Fruit fly (Drosophila melanogaster) whole organism, embryonic: ENCODE data around the gene CRIF.

ENCODE experiments used
- CG10147 ChIP-seq: fragments of 200-800 bp; sonication (Bioruptor generic); optimal IDR thresholded peaks from 2 replicates; lab custom pipeline; 2019; ENCODE audit warnings: missing biosample characterization, mild to moderate bottlenecking, missing genetic modification characterization, moderate library complexity
- CG10321 ChIP-seq: fragments of 200-800 bp; sonication (Bioruptor generic); IDR thresholded peaks from 2 replicates; pipeline ENCODE4 v1.3.6; 2022; ENCODE audit warnings: missing biosample characterization, missing genetic modification characterization
- CG11560 ChIP-seq: fragments of 200-800 bp; sonication (Bioruptor generic); IDR thresholded peaks from 3 replicates; pipeline ENCODE4 v1.3.6; 2022; ENCODE audit warnings: missing biosample characterization, missing genetic modification characterization
- CG12219 ChIP-seq: fragments of 200-800 bp; sonication (Bioruptor generic); optimal IDR thresholded peaks from 3 replicates; lab custom pipeline; 2018; ENCODE audit warnings: missing biosample characterization, mild to moderate bottlenecking, missing genetic modification characterization
- CG14710 ChIP-seq: fragments of 200-800 bp; sonication (Bioruptor generic); optimal IDR thresholded peaks from 3 replicates; lab custom pipeline; 2019; ENCODE audit warnings: missing biosample characterization, mild to moderate bottlenecking, missing genetic modification characterization, moderate library complexity
- CG15601 ChIP-seq: fragments of 200-800 bp; sonication (Bioruptor generic); optimal IDR thresholded peaks from 3 replicates; lab custom pipeline; 2019; ENCODE audit warnings: missing biosample characterization, mild to moderate bottlenecking, missing genetic modification characterization, moderate library complexity
- CG17385 ChIP-seq: fragments of 200-800 bp; sonication (Bioruptor generic); optimal IDR thresholded peaks from 3 replicates; lab custom pipeline; 2018; ENCODE audit warnings: missing biosample characterization, mild to moderate bottlenecking, missing genetic modification characterization
- CG17568 ChIP-seq: fragments of 200-800 bp; sonication (Bioruptor generic); optimal IDR thresholded peaks from 2 replicates; lab custom pipeline; 2018; ENCODE audit warnings: missing biosample characterization, mild to moderate bottlenecking, missing genetic modification characterization, moderate library complexity
- CG17612 ChIP-seq: fragments of 200-800 bp; sonication (Bioruptor generic); IDR thresholded peaks from 2 replicates; pipeline ENCODE4 v1.3.6; 2022; ENCODE audit warnings: missing biosample characterization, missing genetic modification characterization
- CG18011 ChIP-seq: fragments of 200-800 bp; sonication (Bioruptor generic); optimal IDR thresholded peaks from 2 replicates; lab custom pipeline; 2017; ENCODE audit warnings: missing biosample characterization, missing genetic modification characterization, mild to moderate bottlenecking, moderate library complexity, missing genotype
- CG18764 ChIP-seq: fragments of 200-800 bp; sonication (Bioruptor generic); optimal IDR thresholded peaks from 3 replicates; lab custom pipeline; 2016; ENCODE audit warnings: missing biosample characterization, missing genetic modification characterization
- CG2712 ChIP-seq: fragments of 200-800 bp; optimal IDR thresholded peaks from 3 replicates; lab custom pipeline; 2019; ENCODE audit warnings: missing biosample characterization, mild to moderate bottlenecking, missing genetic modification characterization, moderate library complexity
- CG34224 ChIP-seq: fragments of 200-800 bp; sonication (Bioruptor generic); IDR thresholded peaks from 3 replicates; pipeline ENCODE4 v1.3.6; 2022; ENCODE audit warnings: missing biosample characterization, missing genetic modification characterization; ENCODE audit not compliant: partially characterized antibody
- CG6175 ChIP-seq: fragments of 200-800 bp; sonication (Bioruptor generic); IDR thresholded peaks from 3 replicates; pipeline ENCODE4 v1.3.6; 2022; ENCODE audit warnings: missing biosample characterization, missing genetic modification characterization
- CG6654 ChIP-seq: fragments of 200-800 bp; sonication (Bioruptor generic); optimal IDR thresholded peaks from 2 replicates; lab custom pipeline; 2017; ENCODE audit warnings: missing biosample characterization, mild to moderate bottlenecking, missing genetic modification characterization
- CG7556 ChIP-seq: fragments of 200-800 bp; sonication (Bioruptor generic); optimal IDR thresholded peaks from 2 replicates; lab custom pipeline; 2017; ENCODE audit warnings: missing biosample characterization, mild to moderate bottlenecking, missing genetic modification characterization
- CG8290 ChIP-seq, 3 experiments: fragments of 200-800 bp; sonication (Bioruptor generic); optimal IDR thresholded peaks; 2 replicates each; lab custom pipeline; 2016 to 2019; ENCODE audit warnings: missing biosample characterization in 3 of 3, missing genetic modification characterization in 3 of 3, mild to moderate bottlenecking in 2 of 3, moderate library complexity in 1 of 3
- CG9727 ChIP-seq: fragments of 200-800 bp; sonication (Bioruptor generic); optimal IDR thresholded peaks from 3 replicates; lab custom pipeline; 2017; ENCODE audit warnings: missing biosample characterization, mild to moderate bottlenecking, missing genetic modification characterization
- Dp ChIP-seq: fragments of 200-800 bp; sonication (Bioruptor generic); optimal IDR thresholded peaks from 2 replicates; lab custom pipeline; 2018; ENCODE audit warnings: missing biosample characterization, mild to moderate bottlenecking, missing genetic modification characterization, moderate library complexity
- Dref ChIP-seq: fragments of 200-800 bp; sonication (Bioruptor generic); IDR thresholded peaks from 2 replicates; pipeline ENCODE4 v1.3.6; 2022; ENCODE audit warnings: missing biosample characterization, missing genetic modification characterization
- Eip74EF ChIP-seq, 2 experiments: fragments of 200-800 bp in 1 of 2; fragments of >200 bp in 1 of 2; sonication (Bioruptor generic) in 1 of 2; optimal IDR thresholded peaks; 2 replicates each; lab custom pipeline; 2017 to 2019; ENCODE audit warnings: missing biosample characterization in 2 of 2, missing genetic modification characterization in 2 of 2, mild to moderate bottlenecking in 1 of 2, moderate library complexity in 1 of 2
- Fer3 ChIP-seq: fragments of 200-800 bp; sonication (Bioruptor generic); optimal IDR thresholded peaks from 2 replicates; lab custom pipeline; 2018; ENCODE audit warnings: missing biosample characterization, mild to moderate bottlenecking, missing genetic modification characterization, moderate library complexity
- NC2α ChIP-seq: fragments of 200-800 bp; sonication (Bioruptor generic); optimal IDR thresholded peaks from 2 replicates; lab custom pipeline; 2016; ENCODE audit warnings: missing biosample characterization, missing genetic modification characterization
- NC2β ChIP-seq: fragments of 200-800 bp; sonication (Bioruptor generic); optimal IDR thresholded peaks from 2 replicates; lab custom pipeline; 2016; ENCODE audit warnings: missing biosample characterization, missing genetic modification characterization
- Neu2 ChIP-seq: fragments of 200-800 bp; sonication (Bioruptor generic); optimal IDR thresholded peaks from 3 replicates; lab custom pipeline; 2016; ENCODE audit warnings: missing biosample characterization, missing genetic modification characterization, borderline replicate concordance
- Sry-δ ChIP-seq: fragments of 200-800 bp; sonication (Bioruptor generic); optimal IDR thresholded peaks from 2 replicates; lab custom pipeline; 2016; ENCODE audit warnings: missing biosample characterization, missing genetic modification characterization
- abd-A ChIP-seq: fragments of 200-800 bp; sonication (Bioruptor generic); optimal IDR thresholded peaks from 3 replicates; lab custom pipeline; 2019; ENCODE audit warnings: missing biosample characterization, mild to moderate bottlenecking, missing genetic modification characterization, moderate library complexity
- al ChIP-seq: fragments of 200-800 bp; sonication (Bioruptor generic); IDR thresholded peaks from 2 replicates; pipeline ENCODE4 v1.3.6; 2022; ENCODE audit warnings: missing biosample characterization, missing genetic modification characterization
- ash1 ChIP-seq: fragments of 200-800 bp; sonication (Bioruptor generic); optimal IDR thresholded peaks from 2 replicates; lab custom pipeline; 2018; ENCODE audit warnings: missing biosample characterization, mild to moderate bottlenecking, missing genetic modification characterization
- bcd ChIP-seq: fragments of 200-800 bp; sonication (Bioruptor generic); optimal IDR thresholded peaks from 2 replicates; lab custom pipeline; 2017; ENCODE audit warnings: missing biosample characterization, mild to moderate bottlenecking, missing genetic modification characterization
- bigmax ChIP-seq: fragments of 200-800 bp; sonication (Bioruptor generic); optimal IDR thresholded peaks from 2 replicates; lab custom pipeline; 2018; ENCODE audit warnings: missing biosample characterization, mild to moderate bottlenecking, missing genetic modification characterization
- cato ChIP-seq: fragments of 200-800 bp; sonication (Bioruptor generic); optimal IDR thresholded peaks from 2 replicates; lab custom pipeline; 2016; ENCODE audit warnings: missing biosample characterization, missing genetic modification characterization, borderline replicate concordance
- ci ChIP-seq: fragments of 200-800 bp; sonication (Bioruptor generic); IDR thresholded peaks from 3 replicates; pipeline ENCODE4 v1.3.6; 2022; ENCODE audit warnings: missing biosample characterization, missing genetic modification characterization
- dimm ChIP-seq: fragments of 200-800 bp; sonication (Bioruptor generic); IDR thresholded peaks from 2 replicates; pipeline ENCODE4 v1.3.6; 2022; ENCODE audit warnings: missing biosample characterization, missing genetic modification characterization
- esg ChIP-seq: fragments of 200-800 bp; sonication (Bioruptor generic); conservative IDR thresholded peaks from 2 replicates; pipeline ENCODE4 v1.3.6; 2022; ENCODE audit warnings: missing biosample characterization, missing genetic modification characterization
- fd3F ChIP-seq: fragments of 200-800 bp; sonication (Bioruptor generic); optimal IDR thresholded peaks from 2 replicates; lab custom pipeline; 2018; ENCODE audit warnings: missing biosample characterization, mild to moderate bottlenecking, missing genetic modification characterization, moderate library complexity
- kay ChIP-seq: fragments of 200-800 bp; sonication (Bioruptor generic); optimal IDR thresholded peaks from 2 replicates; lab custom pipeline; 2016; ENCODE audit warnings: missing biosample characterization, missing genetic modification characterization
- lov ChIP-seq, 2 experiments: fragments of 200-800 bp in 1 of 2; fragments of >200 bp in 1 of 2; sonication (Bioruptor generic) in 1 of 2; IDR thresholded peaks in 1 of 2; optimal IDR thresholded peaks in 1 of 2; 2 replicates in 1 of 2; 3 replicates in 1 of 2; pipeline versions ENCODE4 v1.3.6 to Lab custom; 2017 to 2022; ENCODE audit warnings: missing biosample characterization in 1 of 2, missing genetic modification characterization in 1 of 2
- pan ChIP-seq, 4 experiments: fragments of >200 bp in 3 of 4; fragments of 200-800 bp in 1 of 4; sonication (Bioruptor generic) in 1 of 4; optimal IDR thresholded peaks in 3 of 4; IDR thresholded peaks in 1 of 4; 2 replicates each; pipeline versions ENCODE4 v1.3.6 to Lab custom; 2017 to 2022; ENCODE audit warnings: missing biosample characterization in 2 of 4, missing genetic modification characterization in 2 of 4, mixed read lengths in 1 of 4
- run ChIP-seq: fragments of 200-800 bp; sonication (Bioruptor generic); optimal IDR thresholded peaks from 3 replicates; lab custom pipeline; 2018; ENCODE audit warnings: missing biosample characterization, mild to moderate bottlenecking, missing genetic modification characterization
- salm ChIP-seq: fragments of 200-800 bp; sonication (Bioruptor generic); optimal IDR thresholded peaks from 2 replicates; lab custom pipeline; 2018; ENCODE audit warnings: missing biosample characterization, mild to moderate bottlenecking, missing genetic modification characterization
- scrt ChIP-seq: fragments of 200-800 bp; sonication (Bioruptor generic); optimal IDR thresholded peaks from 2 replicates; lab custom pipeline; 2018; ENCODE audit warnings: missing biosample characterization, mild to moderate bottlenecking, missing genetic modification characterization, moderate library complexity
- sens ChIP-seq: fragments of 200-800 bp; sonication (Bioruptor generic); peaks from one replicate; lab custom pipeline; 2016; ENCODE audit warnings: missing biosample characterization, missing genetic modification characterization
- shn ChIP-seq: fragments of 200-800 bp; sonication (Bioruptor generic); optimal IDR thresholded peaks from 3 replicates; lab custom pipeline; 2016; ENCODE audit warnings: missing biosample characterization, missing genetic modification characterization
- sug ChIP-seq: fragments of 200-800 bp; optimal IDR thresholded peaks from 2 replicates; lab custom pipeline; 2019; ENCODE audit warnings: missing biosample characterization, mild to moderate bottlenecking, missing genetic modification characterization, moderate library complexity
- tap ChIP-seq: fragments of 200-800 bp; optimal IDR thresholded peaks from 3 replicates; lab custom pipeline; 2019; ENCODE audit warnings: missing biosample characterization, mild to moderate bottlenecking, missing genetic modification characterization, moderate library complexity
- tna ChIP-seq: fragments of 200-800 bp; sonication (Bioruptor generic); IDR thresholded peaks from 2 replicates; pipeline ENCODE4 v1.3.6; 2022; ENCODE audit warnings: missing biosample characterization, missing genetic modification characterization; ENCODE audit not compliant: partially characterized antibody
- ttk ChIP-seq: fragments of 200-800 bp; sonication (Bioruptor generic); IDR thresholded peaks from 2 replicates; pipeline ENCODE4 v2.1.2; 2022; ENCODE audit warnings: missing biosample characterization, missing genetic modification characterization
- vvl ChIP-seq: fragments of 200-800 bp; sonication (Bioruptor generic); IDR thresholded peaks from 2 replicates; pipeline ENCODE4 v1.3.6; 2022; ENCODE audit warnings: missing biosample characterization, missing genetic modification characterization

The CRIF gene

dm6 chr3L:21584683-21585082 is 16.0 kb upstream of the CRIF start (continued):
- no peak for TF ChIP-seq dimm (GFP tag; lab: Robert Waterston, UW)
- TF ChIP-seq run (tag; lab: Kevin White, UChicago) = no peak
- peak; percentile 78 for TF ChIP-seq ci
- TF ChIP-seq CG7556 (GFP tag; lab: Kevin White, UChicago) = no peak
- TF ChIP-seq scrt (GFP tag; lab: Kevin White, UChicago) = no peak
- TF ChIP-seq al (GFP tag; lab: Robert Waterston, UW) = no peak
- no peak for TF ChIP-seq CG15601 (tag; lab: Kevin White, UChicago)
- TF ChIP-seq CG17612 (GFP tag; lab: Robert Waterston, UW) = no peak
- no peak for TF ChIP-seq cato (GFP tag; lab: Kevin White, UChicago)
- TF ChIP-seq ttk (GFP tag; lab: Robert Waterston, UW) = peak; percentile 69; the same call in 1 of the 2 replicates
- TF ChIP-seq esg (GFP tag; lab: Robert Waterston, UW) = no peak
- TF ChIP-seq CG11560 = no peak
- no peak for TF ChIP-seq fd3F
- no peak for TF ChIP-seq shn (GFP tag; lab: Kevin White, UChicago)
- no peak for TF ChIP-seq CG9727 (GFP tag; lab: Kevin White, UChicago)
- no peak for TF ChIP-seq CG17385 (GFP tag; lab: Kevin White, UChicago)
- TF ChIP-seq salm (tag; lab: Kevin White, UChicago) = no peak
- no peak for TF ChIP-seq kay
- no peak for TF ChIP-seq Dp (GFP tag; lab: Kevin White, UChicago)
- no peak for TF ChIP-seq CG6175 (GFP tag; lab: Robert Waterston, UW)
- no peak for TF ChIP-seq Neu2 (GFP tag; lab: Kevin White, UChicago)
- TF ChIP-seq Dref (GFP tag; lab: Robert Waterston, UW) = no peak
- TF ChIP-seq sens = no peak
- TF ChIP-seq pan (optimal IDR thresholded peaks at IDR 0.05; lab: Kevin White, UChicago) = no peak
- TF ChIP-seq pan (GFP tag; optimal IDR thresholded peaks at IDR 0.05 in 1 of 2, IDR thresholded peaks at IDR 0.05 in 1 of 2) = no peak
- no peak for TF ChIP-seq CG2712 (tag; lab: Kevin White, UChicago)
- TF ChIP-seq CG18011 = no peak
- TF ChIP-seq CG17568 (GFP tag; lab: Kevin White, UChicago) = no peak
- peak; percentile 68 for TF ChIP-seq vvl (GFP tag; lab: Robert Waterston, UW)
- no peak for TF ChIP-seq tna (GFP tag; lab: Robert Waterston, UW)
- TF ChIP-seq NC2β (GFP tag; lab: Kevin White, UChicago) = no peak
- TF ChIP-seq CG6654 (GFP tag; lab: Kevin White, UChicago) = no peak
- no peak for TF ChIP-seq sug (tag; lab: Kevin White, UChicago)
- no peak for TF ChIP-seq tap (tag; lab: Kevin White, UChicago)
- no peak for TF ChIP-seq bigmax (GFP tag; lab: Kevin White, UChicago)
- TF ChIP-seq CG14710 (tag; lab: Kevin White, UChicago) = no peak
- no peak for TF ChIP-seq lov (optimal IDR thresholded peaks at IDR 0.05; lab: Kevin White, UChicago)
- TF ChIP-seq lov (GFP tag; IDR thresholded peaks at IDR 0.05; lab: Robert Waterston, UW) = 0 out of 3 replicates have a peak, but pooled peaks have one; percentile 21
- no peak for TF ChIP-seq Fer3 (tag; lab: Kevin White, UChicago)
- no peak for TF ChIP-seq CG10147 (GFP tag; lab: Kevin White, UChicago)
- TF ChIP-seq ash1 = no peak
- no peak for TF ChIP-seq Sry-δ
- no peak for TF ChIP-seq NC2α (GFP tag; lab: Kevin White, UChicago)
- peak; percentile 78 for TF ChIP-seq CG10321 (GFP tag; lab: Robert Waterston, UW)
- no peak for TF ChIP-seq Eip74EF (GFP tag; optimal IDR thresholded peaks at IDR 0.05; lab: Kevin White, UChicago)
- TF ChIP-seq abd-A (tag; lab: Kevin White, UChicago) = no peak
- peak; percentile 55; the same call in 1 of the 3 replicates for TF ChIP-seq CG34224 (GFP tag; lab: Robert Waterston, UW)
- TF ChIP-seq CG12219 = no peak
- TF ChIP-seq bcd (GFP tag; lab: Kevin White, UChicago) = no peak
- no peak for TF ChIP-seq CG18764
- no peak for TF ChIP-seq CG8290 (GFP tag; optimal IDR thresholded peaks at IDR 0.05; lab: Kevin White, UChicago)
- no peak for TF ChIP-seq CG8290 (tag; optimal IDR thresholded peaks at IDR 0.05; lab: Kevin White, UChicago)
